Worm (Caenorhabditis elegans): ENCODE results near the gene F44A6.4.

F44A6.4 gene

ce11 chrX:10208481-10208880, 6.8 kb downstream of the F44A6.4 start:
- TF ChIP-seq nhr-28 (tag; optimal IDR thresholded peaks at IDR 0.05) (no peak), hlh-1 (tag; optimal IDR thresholded peaks at IDR 0.05) (no peak), ces-1 (GFP tag; optimal IDR thresholded peaks at IDR 0.05) (no peak), pha-4 (tag; optimal IDR thresholded peaks at IDR 0.05) (no peak), cnd-1 (tag; optimal IDR thresholded peaks at IDR 0.05) (no peak), snpc-4 (tag; optimal IDR thresholded peaks at IDR 0.05) (no peak), bed-3 (GFP tag; optimal IDR thresholded peaks at IDR 0.05) (no peak), mls-2 (tag; optimal IDR thresholded peaks at IDR 0.05) (no peak), M03D4.4 (tag; optimal IDR thresholded peaks at IDR 0.05) (no peak), unc-120 (tag; optimal IDR thresholded peaks at IDR 0.05; ENCODE audit: poor library complexity, severe bottlenecking) (no peak)

ce11 chrX:10206008-10206407, 9.3 kb downstream of the F44A6.4 start:
- TF ChIP-seq hlh-1 (tag; optimal IDR thresholded peaks at IDR 0.05) (no peak), unc-39 (tag; optimal IDR thresholded peaks at IDR 0.05) (no peak), nhr-2 (tag; optimal IDR thresholded peaks at IDR 0.05) (peak; percentile 71), cnd-1 (tag; optimal IDR thresholded peaks at IDR 0.05) (no peak), sptf-1 (tag; optimal IDR thresholded peaks at IDR 0.05) (no peak), drap-1 (GFP tag; optimal IDR thresholded peaks at IDR 0.05) (no peak), nhr-12 (tag; optimal IDR thresholded peaks at IDR 0.05) (no peak), ces-1 (GFP tag; optimal IDR thresholded peaks at IDR 0.05) (no peak), pha-4 (tag; optimal IDR thresholded peaks at IDR 0.05) (no peak), mls-2 (tag; optimal IDR thresholded peaks at IDR 0.05) (no peak), unc-120 (tag; optimal IDR thresholded peaks at IDR 0.05; ENCODE audit: poor library complexity, severe bottlenecking) (no peak), zip-8 (tag; optimal IDR thresholded peaks at IDR 0.05) (peak; percentile 96), M03D4.4 (tag; optimal IDR thresholded peaks at IDR 0.05) (no peak), sem-2 (GFP tag; optimal IDR thresholded peaks at IDR 0.05) (no peak), nhr-237 (tag; optimal IDR thresholded peaks at IDR 0.05) (no peak), elt-1 (tag; optimal IDR thresholded peaks at IDR 0.05; ENCODE audit: borderline replicate concordance, insufficient read depth) (no peak)

DNA sequence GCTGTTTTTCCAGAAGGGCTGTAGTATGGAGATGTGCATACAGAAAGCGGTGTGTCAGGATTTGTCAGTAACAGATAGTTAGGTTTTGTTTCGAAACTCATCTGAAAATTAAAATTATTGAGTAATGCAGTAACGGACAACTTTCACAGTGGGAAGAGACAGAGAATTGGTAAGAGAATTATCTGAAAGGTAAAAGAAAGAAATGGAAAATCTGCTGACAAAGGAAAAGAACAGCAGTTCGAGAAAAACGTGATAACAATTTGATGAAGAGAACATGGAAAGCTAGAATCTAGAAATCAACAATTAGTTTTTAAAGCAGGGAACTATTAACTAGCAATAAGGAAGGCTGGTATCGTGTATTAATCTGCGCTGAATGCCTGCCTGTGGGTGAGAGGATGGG, 10.0 kb downstream of the F44A6.4 start, which contains the start of gene sex-1:
Gene sex-1 (minus strand): TSS at position 101 of the 400 bp plus-strand sequence.
- TF ChIP-seq flh-1 (GFP tag; optimal IDR thresholded peaks at IDR 0.05), result no peak
- TF ChIP-seq elt-1 (tag; optimal IDR thresholded peaks at IDR 0.05; ENCODE audit: borderline replicate concordance, insufficient read depth), result peak; percentile 11

DNA sequence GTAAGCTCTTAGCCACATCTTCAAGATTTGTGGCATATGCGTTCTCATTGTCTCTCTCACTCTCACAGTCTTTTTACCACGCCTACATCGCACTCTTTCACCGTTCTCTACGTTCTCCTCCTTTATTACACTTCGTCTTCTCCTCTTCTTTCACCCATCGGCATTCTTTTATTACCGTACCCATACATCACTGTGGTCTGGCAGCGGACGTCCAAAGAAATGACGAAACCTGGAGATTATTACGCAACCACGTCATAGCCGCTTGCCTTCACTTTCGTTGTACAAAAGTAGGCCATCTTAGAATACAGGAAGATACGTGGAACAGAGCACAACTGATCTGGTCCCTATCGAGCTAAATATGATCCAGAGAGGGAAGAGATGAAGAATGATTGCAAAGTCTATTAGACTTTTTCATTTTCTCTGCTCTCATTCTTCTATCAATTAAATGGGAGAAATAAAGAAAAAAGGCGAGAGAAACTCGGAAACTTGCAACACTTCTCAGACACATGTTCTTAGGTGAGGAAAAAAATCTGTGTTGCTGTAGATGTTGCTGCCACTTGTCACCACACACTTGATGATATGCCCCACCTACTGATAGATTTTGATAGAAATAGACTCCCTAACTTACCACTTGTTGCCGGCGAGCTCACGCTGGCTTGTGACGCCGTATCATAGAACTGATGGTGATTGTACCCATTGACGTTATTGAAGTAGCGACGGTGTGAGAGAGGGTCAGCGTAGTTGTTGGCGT, 10.8 kb downstream of the F44A6.4 start:
- TF ChIP-seq elt-3 (tag; optimal IDR thresholded peaks at IDR 0.05), result no peak
- peak; percentile 58 for TF ChIP-seq ceh-39 (tag; optimal IDR thresholded peaks at IDR 0.05)
- peak; percentile 21 for TF ChIP-seq sptf-1 (tag; optimal IDR thresholded peaks at IDR 0.05)
- peak; percentile 53 for TF ChIP-seq blmp-1 (tag; optimal IDR thresholded peaks at IDR 0.05)
- no peak for TF ChIP-seq tbx-8 (GFP tag; optimal IDR thresholded peaks at IDR 0.05)
- no peak for TF ChIP-seq bed-3 (GFP tag; optimal IDR thresholded peaks at IDR 0.05)
- no peak for TF ChIP-seq sem-2 (GFP tag; optimal IDR thresholded peaks at IDR 0.05)
- TF ChIP-seq zip-8 (tag; optimal IDR thresholded peaks at IDR 0.05), result peak; percentile 94
- peak; percentile 40 for TF ChIP-seq ham-2 (GFP tag; optimal IDR thresholded peaks at IDR 0.05)
- no peak for TF ChIP-seq unc-120 (tag; optimal IDR thresholded peaks at IDR 0.05; ENCODE audit: poor library complexity, severe bottlenecking)
- TF ChIP-seq lsy-2 (tag; optimal IDR thresholded peaks at IDR 0.05), result peak; percentile 72
- TF ChIP-seq nhr-12 (tag; optimal IDR thresholded peaks at IDR 0.05), result no peak
- no peak for TF ChIP-seq mab-5 (tag; optimal IDR thresholded peaks at IDR 0.05)
- no peak for TF ChIP-seq M03D4.4 (tag; optimal IDR thresholded peaks at IDR 0.05)
- TF ChIP-seq nhr-28 (tag; optimal IDR thresholded peaks at IDR 0.05), result no peak
- TF ChIP-seq unc-62 (GFP tag; optimal IDR thresholded peaks at IDR 0.05), result peak; percentile 85
- peak; percentile 24 for TF ChIP-seq ztf-11 (tag; optimal IDR thresholded peaks at IDR 0.05)
- no peak for TF ChIP-seq pha-4 (tag; optimal IDR thresholded peaks at IDR 0.05)
- TF ChIP-seq mep-1 (tag; optimal IDR thresholded peaks at IDR 0.05), result peak; percentile 0
- TF ChIP-seq hlh-1 (tag; optimal IDR thresholded peaks at IDR 0.05), result no peak
- TF ChIP-seq nhr-76 (tag; optimal IDR thresholded peaks at IDR 0.05), result no peak
- no peak for TF ChIP-seq ces-1 (GFP tag; optimal IDR thresholded peaks at IDR 0.05)
- no peak for TF ChIP-seq ceh-43 (GFP tag; optimal IDR thresholded peaks at IDR 0.05)
- TF ChIP-seq snpc-4 (tag; optimal IDR thresholded peaks at IDR 0.05), result no peak
- TF ChIP-seq cnd-1 (tag; optimal IDR thresholded peaks at IDR 0.05), result peak; percentile 57
- no peak for TF ChIP-seq lin-32 (GFP tag; optimal IDR thresholded peaks at IDR 0.05)
- no peak for TF ChIP-seq drap-1 (GFP tag; optimal IDR thresholded peaks at IDR 0.05)
- TF ChIP-seq elt-1 (tag; optimal IDR thresholded peaks at IDR 0.05; ENCODE audit: borderline replicate concordance, insufficient read depth), result no peak
- TF ChIP-seq mls-2 (tag; optimal IDR thresholded peaks at IDR 0.05), result peak; percentile 21
- peak; percentile 70 for TF ChIP-seq nhr-2 (tag; optimal IDR thresholded peaks at IDR 0.05)
- no peak for TF ChIP-seq unc-39 (tag; optimal IDR thresholded peaks at IDR 0.05)
- TF ChIP-seq flh-1 (GFP tag; optimal IDR thresholded peaks at IDR 0.05), result no peak
- TF ChIP-seq nhr-237 (tag; optimal IDR thresholded peaks at IDR 0.05), result no peak
- TF ChIP-seq ceh-83 (GFP tag; optimal IDR thresholded peaks at IDR 0.05), result no peak

Measured in whole organism, mixed stage, embryonic.